Fruit fly (Drosophila melanogaster) whole organism, embryonic: ENCODE data around the gene sti.

Experiments used
- CG10543 ChIP-seq: fragments of 200-800 bp; sonication (Bioruptor generic); optimal IDR thresholded peaks from 3 replicates; lab custom pipeline; 2017; ENCODE audit warnings: missing biosample characterization, mild to moderate bottlenecking, missing genetic modification characterization, moderate library complexity
- CG11560 ChIP-seq: fragments of 200-800 bp; sonication (Bioruptor generic); IDR thresholded peaks from 3 replicates; pipeline ENCODE4 v1.3.6; 2022; ENCODE audit warnings: missing biosample characterization, missing genetic modification characterization
- CG11695 ChIP-seq: fragments of 200-800 bp; sonication (Bioruptor generic); IDR thresholded peaks from 3 replicates; pipeline ENCODE4 v1.3.6; 2022; ENCODE audit warnings: missing biosample characterization, missing genetic modification characterization
- CG12659 ChIP-seq: fragments of 200-800 bp; sonication (Bioruptor generic); optimal IDR thresholded peaks from 3 replicates; lab custom pipeline; 2017; ENCODE audit warnings: mild to moderate bottlenecking, missing biosample characterization, missing genetic modification reagents, missing genetic modification characterization
- CG13624 ChIP-seq: fragments of 200-800 bp; sonication (Bioruptor generic); optimal IDR thresholded peaks from 2 replicates; lab custom pipeline; 2016; ENCODE audit warnings: missing biosample characterization, missing genetic modification characterization
- CG13775 ChIP-seq: fragments of 200-800 bp; sonication (Bioruptor generic); optimal IDR thresholded peaks from 3 replicates; lab custom pipeline; 2017; ENCODE audit warnings: missing biosample characterization, mild to moderate bottlenecking, missing genetic modification characterization
- CG15601 ChIP-seq: fragments of 200-800 bp; sonication (Bioruptor generic); optimal IDR thresholded peaks from 3 replicates; lab custom pipeline; 2019; ENCODE audit warnings: missing biosample characterization, mild to moderate bottlenecking, missing genetic modification characterization, moderate library complexity
- CG1603 ChIP-seq: fragments of 200-800 bp; sonication (Bioruptor generic); optimal IDR thresholded peaks from 2 replicates; lab custom pipeline; 2019; ENCODE audit warnings: missing biosample characterization, mild to moderate bottlenecking, missing genetic modification characterization, moderate library complexity
- CG16779 ChIP-seq: fragments of 200-800 bp; sonication (Bioruptor generic); IDR thresholded peaks from 2 replicates; pipeline ENCODE4 v1.3.6; 2022; ENCODE audit warnings: missing biosample characterization, missing genetic modification characterization
- CG17912 ChIP-seq: fragments of 200-800 bp; sonication (Bioruptor generic); optimal IDR thresholded peaks from 2 replicates; lab custom pipeline; 2018; ENCODE audit warnings: missing biosample characterization, mild to moderate bottlenecking, missing genetic modification characterization
- CG18599 ChIP-seq: fragments of 200-800 bp; sonication (Bioruptor generic); optimal IDR thresholded peaks from 3 replicates; lab custom pipeline; 2017; ENCODE audit warnings: missing biosample characterization, missing genetic modification characterization, mild to moderate bottlenecking, moderate library complexity, missing genetic modification reagents
- CG3065 ChIP-seq: fragments of 200-800 bp; sonication (Bioruptor generic); optimal IDR thresholded peaks from 2 replicates; lab custom pipeline; 2016; ENCODE audit warnings: missing biosample characterization, missing genetic modification characterization
- CG4328 ChIP-seq: fragments of 200-800 bp; sonication (Bioruptor generic); optimal IDR thresholded peaks from 3 replicates; lab custom pipeline; 2017; ENCODE audit warnings: missing biosample characterization, missing genetic modification reagents, missing genetic modification characterization
- CG4820 ChIP-seq: fragments of 200-800 bp; sonication (Bioruptor generic); optimal IDR thresholded peaks from 3 replicates; lab custom pipeline; 2016; ENCODE audit warnings: missing biosample characterization, missing genetic modification characterization
- CG6272 ChIP-seq: fragments of 200-800 bp; sonication (Bioruptor generic); IDR thresholded peaks from 2 replicates; pipeline ENCODE4 v1.3.6; 2022; ENCODE audit warnings: missing biosample characterization, missing genetic modification characterization
- CG7745 ChIP-seq: fragments of 200-800 bp; sonication (Bioruptor generic); optimal IDR thresholded peaks from 2 replicates; lab custom pipeline; 2018; ENCODE audit warnings: missing biosample characterization, mild to moderate bottlenecking, missing genetic modification characterization, moderate library complexity
- CG7786 ChIP-seq: fragments of 200-800 bp; sonication (Bioruptor generic); optimal IDR thresholded peaks from 2 replicates; lab custom pipeline; 2016; ENCODE audit warnings: missing biosample characterization, missing genetic modification characterization
- CG8478 ChIP-seq: fragments of >200 bp; optimal IDR thresholded peaks from 2 replicates; lab custom pipeline; 2018
- CG9437 ChIP-seq: fragments of 200-800 bp; sonication (Bioruptor generic); optimal IDR thresholded peaks from 2 replicates; lab custom pipeline; 2018; ENCODE audit warnings: missing biosample characterization, mild to moderate bottlenecking, missing genetic modification characterization
- CG9609 ChIP-seq: fragments of 200-800 bp; sonication (Bioruptor generic); optimal IDR thresholded peaks from 3 replicates; lab custom pipeline; 2016; ENCODE audit warnings: missing biosample characterization, missing genetic modification characterization
- Camta ChIP-seq: fragments of 200-800 bp; sonication (Bioruptor generic); optimal IDR thresholded peaks from 2 replicates; lab custom pipeline; 2016; ENCODE audit warnings: missing biosample characterization, missing genetic modification characterization
- HmgD ChIP-seq: fragments of 200-800 bp; sonication (Bioruptor generic); optimal IDR thresholded peaks from 3 replicates; lab custom pipeline; 2016; ENCODE audit warnings: missing biosample characterization, missing genetic modification characterization
- HmgZ ChIP-seq: fragments of 200-800 bp; sonication (Bioruptor generic); optimal IDR thresholded peaks from 2 replicates; lab custom pipeline; 2018; ENCODE audit warnings: missing biosample characterization, mild to moderate bottlenecking, missing genetic modification characterization
- MESR4 ChIP-seq: fragments of 200-800 bp; sonication (Bioruptor generic); optimal IDR thresholded peaks from 2 replicates; lab custom pipeline; 2018; ENCODE audit warnings: missing biosample characterization, mild to moderate bottlenecking, missing genetic modification characterization, moderate library complexity
- Meics ChIP-seq: fragments of 200-800 bp; sonication (Bioruptor generic); optimal IDR thresholded peaks from 2 replicates; lab custom pipeline; 2017; ENCODE audit warnings: missing biosample characterization, mild to moderate bottlenecking, missing genetic modification characterization
- NC2β ChIP-seq: fragments of 200-800 bp; sonication (Bioruptor generic); optimal IDR thresholded peaks from 2 replicates; lab custom pipeline; 2016; ENCODE audit warnings: missing biosample characterization, missing genetic modification characterization
- Opbp ChIP-seq: fragments of 200-800 bp; sonication (Bioruptor generic); IDR thresholded peaks from 3 replicates; pipeline ENCODE4 v1.3.6; 2022; ENCODE audit warnings: missing biosample characterization, missing genetic modification characterization; ENCODE audit not compliant: partially characterized antibody
- Xrp1 ChIP-seq: fragments of 200-800 bp; sonication (Bioruptor generic); IDR thresholded peaks from 2 replicates; pipeline ENCODE4 v1.3.6; 2022; ENCODE audit warnings: missing biosample characterization, missing genetic modification characterization
- YL-1 ChIP-seq: fragments of 200-800 bp; sonication (Bioruptor generic); optimal IDR thresholded peaks from 3 replicates; lab custom pipeline; 2017; ENCODE audit warnings: missing biosample characterization, mild to moderate bottlenecking, missing genetic modification characterization
- az2 ChIP-seq: fragments of 200-800 bp; sonication (Bioruptor generic); optimal IDR thresholded peaks from 3 replicates; lab custom pipeline; 2016; ENCODE audit warnings: missing biosample characterization, missing genetic modification characterization
- bowl ChIP-seq: fragments of 200-800 bp; sonication (Bioruptor generic); IDR thresholded peaks from 2 replicates; pipeline ENCODE4 v1.3.6; 2022; ENCODE audit warnings: missing biosample characterization, missing genetic modification characterization
- crc ChIP-seq: fragments of 200-800 bp; sonication (Bioruptor generic); optimal IDR thresholded peaks from 2 replicates; lab custom pipeline; 2016; ENCODE audit warnings: missing biosample characterization, missing genetic modification characterization
- da ChIP-seq: fragments of 200-800 bp; sonication (Bioruptor generic); optimal IDR thresholded peaks from 2 replicates; lab custom pipeline; 2016; ENCODE audit warnings: missing biosample characterization, missing genetic modification characterization
- dmrt99B ChIP-seq: fragments of 200-800 bp; sonication (Bioruptor generic); optimal IDR thresholded peaks from 2 replicates; lab custom pipeline; 2018; ENCODE audit warnings: missing biosample characterization, mild to moderate bottlenecking, missing genetic modification characterization, moderate library complexity
- emc ChIP-seq: fragments of 200-800 bp; sonication (Bioruptor generic); optimal IDR thresholded peaks from 2 replicates; lab custom pipeline; 2016; ENCODE audit warnings: missing biosample characterization, missing genetic modification characterization
- en ChIP-seq: fragments of 200-800 bp; sonication (Bioruptor generic); optimal IDR thresholded peaks from 2 replicates; lab custom pipeline; 2016; ENCODE audit warnings: missing biosample characterization, missing genetic modification characterization
- ind ChIP-seq: fragments of 200-800 bp; sonication (Bioruptor generic); optimal IDR thresholded peaks from 3 replicates; lab custom pipeline; 2016; ENCODE audit warnings: missing biosample characterization, missing genetic modification characterization
- ken ChIP-seq: fragments of 200-800 bp; sonication (Bioruptor generic); IDR thresholded peaks from 3 replicates; pipeline ENCODE4 v1.3.6; 2022; ENCODE audit warnings: missing biosample characterization, missing genetic modification characterization
- lab ChIP-seq: fragments of 200-800 bp; sonication (Bioruptor generic); optimal IDR thresholded peaks from 3 replicates; lab custom pipeline; 2017; ENCODE audit warnings: missing biosample characterization, missing genetic modification characterization, mild to moderate bottlenecking, moderate library complexity, missing genetic modification reagents
- lbe ChIP-seq: fragments of 200-800 bp; sonication (Bioruptor generic); optimal IDR thresholded peaks from 2 replicates; lab custom pipeline; 2016; ENCODE audit warnings: missing biosample characterization, mild to moderate bottlenecking, missing genetic modification characterization
- onecut ChIP-seq: fragments of 200-800 bp; sonication (Bioruptor generic); IDR thresholded peaks from 2 replicates; pipeline ENCODE4 v1.3.6; 2022; ENCODE audit warnings: missing biosample characterization, missing genetic modification characterization
- p53 ChIP-seq: fragments of 200-800 bp; sonication (Bioruptor generic); optimal IDR thresholded peaks from 2 replicates; lab custom pipeline; 2016; ENCODE audit warnings: missing biosample characterization, missing genetic modification characterization
- pb ChIP-seq: fragments of 200-800 bp; sonication (Bioruptor generic); optimal IDR thresholded peaks from 3 replicates; lab custom pipeline; 2016; ENCODE audit warnings: missing biosample characterization, missing genetic modification characterization
- prd ChIP-seq, 3 experiments: fragments of >200 bp in 2 of 3; fragments of 200-800 bp in 1 of 3; sonication (Bioruptor generic) in 1 of 3; optimal IDR thresholded peaks in 2 of 3; IDR thresholded peaks in 1 of 3; 2 replicates in 2 of 3; 3 replicates in 1 of 3; pipeline versions ENCODE4 v1.3.6 to Lab custom; 2017 to 2022; ENCODE audit warnings: missing biosample characterization in 1 of 3, missing genetic modification characterization in 1 of 3
- pum ChIP-seq: fragments of 200-800 bp; sonication (Bioruptor generic); optimal IDR thresholded peaks from 2 replicates; lab custom pipeline; 2016; ENCODE audit warnings: missing biosample characterization, missing genetic modification characterization
- scrt ChIP-seq: fragments of 200-800 bp; sonication (Bioruptor generic); optimal IDR thresholded peaks from 2 replicates; lab custom pipeline; 2018; ENCODE audit warnings: missing biosample characterization, mild to moderate bottlenecking, missing genetic modification characterization, moderate library complexity
- sens-2 ChIP-seq: fragments of 200-800 bp; sonication (Bioruptor generic); IDR thresholded peaks from 2 replicates; pipeline ENCODE4 v1.3.6; 2022; ENCODE audit warnings: missing biosample characterization, missing genetic modification characterization
- sna ChIP-seq: fragments of 200-800 bp; sonication (Bioruptor generic); IDR thresholded peaks from 2 replicates; pipeline ENCODE4 v1.3.6; 2022; ENCODE audit warnings: missing biosample characterization, missing genetic modification characterization; ENCODE audit not compliant: partially characterized antibody
- stwl ChIP-seq: fragments of 200-800 bp; sonication (Bioruptor generic); optimal IDR thresholded peaks from 3 replicates; lab custom pipeline; 2018; ENCODE audit warnings: missing biosample characterization, mild to moderate bottlenecking, missing genetic modification characterization, moderate library complexity
- vfl ChIP-seq: fragments of 200-800 bp; sonication (Bioruptor generic); optimal IDR thresholded peaks from 2 replicates; lab custom pipeline; 2016; ENCODE audit warnings: missing biosample characterization, missing genetic modification characterization

The sti gene

dm6 chr3L:12526433-12527113 is 12.0 kb upstream of the sti start, which contains the start of gene eIF2beta (continued):
- peak; percentile 3 for TF ChIP-seq NC2β (GFP tag; lab: Kevin White, UChicago)
- TF ChIP-seq Camta (GFP tag; lab: Kevin White, UChicago) = peak; percentile 15
- TF ChIP-seq az2 (GFP tag; lab: Kevin White, UChicago) = peak; percentile 49
- TF ChIP-seq pum (GFP tag; lab: Kevin White, UChicago) = no peak
- TF ChIP-seq crc (GFP tag; lab: Kevin White, UChicago) = peak; percentile 37
- TF ChIP-seq CG13775 (GFP tag; lab: Kevin White, UChicago) = peak; percentile 38
- TF ChIP-seq CG9437 (GFP tag; lab: Kevin White, UChicago) = no peak
- TF ChIP-seq CG7786 = no peak
- TF ChIP-seq MESR4 (GFP tag; lab: Kevin White, UChicago) = peak; percentile 98
- no peak for TF ChIP-seq ken (GFP tag; lab: Robert Waterston, UW)
- no peak for TF ChIP-seq CG18599 (GFP tag; lab: Kevin White, UChicago)
- no peak for TF ChIP-seq p53 (GFP tag; lab: Kevin White, UChicago)
- no peak for TF ChIP-seq CG9609 (GFP tag; lab: Kevin White, UChicago)
- peak; percentile 53 for TF ChIP-seq onecut (GFP tag; lab: Robert Waterston, UW)
- TF ChIP-seq dmrt99B (tag; lab: Kevin White, UChicago) = peak; percentile 54
- TF ChIP-seq vfl (GFP tag; lab: Kevin White, UChicago) = no peak
- TF ChIP-seq Opbp (GFP tag; lab: Robert Waterston, UW) = no peak
- TF ChIP-seq HmgZ (tag; lab: Kevin White, UChicago) = no peak
- TF ChIP-seq CG8478 (lab: Kevin White, UChicago) = no peak
- TF ChIP-seq CG17912 (GFP tag; lab: Kevin White, UChicago) = peak; percentile 49
- TF ChIP-seq Meics (GFP tag; lab: Kevin White, UChicago) = peak; percentile 64
- TF ChIP-seq CG16779 (GFP tag; lab: Robert Waterston, UW) = no peak
- TF ChIP-seq YL-1 = peak; percentile 97
- no peak for TF ChIP-seq sna
- peak; percentile 73 for TF ChIP-seq lbe (GFP tag; lab: Kevin White, UChicago)
- TF ChIP-seq Xrp1 (GFP tag; lab: Robert Waterston, UW) = peak; percentile 24; the same call in 1 of the 2 replicates
- peak; percentile 52 for TF ChIP-seq CG15601 (tag; lab: Kevin White, UChicago)
- peak; percentile 46 for TF ChIP-seq stwl (tag; lab: Kevin White, UChicago)
- TF ChIP-seq CG6272 (GFP tag; lab: Robert Waterston, UW) = no peak
- peak; percentile 11 for TF ChIP-seq scrt (GFP tag; lab: Kevin White, UChicago)
- no peak for TF ChIP-seq CG7745
- TF ChIP-seq CG1603 (tag; lab: Kevin White, UChicago) = peak; percentile 37

- peak; percentile 95 for TF ChIP-seq CG12659 (GFP tag; lab: Kevin White, UChicago)
- peak; percentile 30 for TF ChIP-seq pb (GFP tag; lab: Kevin White, UChicago)
- TF ChIP-seq CG4328 (GFP tag; lab: Kevin White, UChicago) = peak; percentile 74
- no peak for TF ChIP-seq HmgD (GFP tag; lab: Kevin White, UChicago)
- no peak for TF ChIP-seq prd (optimal IDR thresholded peaks at IDR 0.05; lab: Kevin White, UChicago)
- peak; percentile 97 for TF ChIP-seq prd (GFP tag; IDR thresholded peaks at IDR 0.05; lab: Robert Waterston, UW)
- peak; percentile 78; the same call in 2 of the 3 replicates for TF ChIP-seq CG11560 (tag; lab: Robert Waterston, UW)
- peak; percentile 7 for TF ChIP-seq en (GFP tag; lab: Kevin White, UChicago)
- TF ChIP-seq lab = peak; percentile 96
- peak; percentile 90 for TF ChIP-seq ind (GFP tag; lab: Kevin White, UChicago)
- peak; percentile 81 for TF ChIP-seq CG10543 (GFP tag; lab: Kevin White, UChicago)
- peak; percentile 11 for TF ChIP-seq da
- peak; percentile 92 for TF ChIP-seq CG11695 (GFP tag; lab: Robert Waterston, UW)
- TF ChIP-seq CG13624 = peak; percentile 85
- peak; percentile 76 for TF ChIP-seq bowl (GFP tag; lab: Robert Waterston, UW)
- TF ChIP-seq CG3065 (GFP tag; lab: Kevin White, UChicago) = peak; percentile 65
- TF ChIP-seq sens-2 = peak; percentile 82; the same call in 1 of the 2 replicates
- TF ChIP-seq CG4820 (GFP tag; lab: Kevin White, UChicago) = peak; percentile 86
- peak; percentile 78 for TF ChIP-seq emc
Measured at dm6 chr3L:12523941-12524340, 9.3 kb upstream of the sti start, which contains the start of the genes ver and Gcn5. Gene ver (plus strand): TSS chr3L:12523987. Gene Gcn5 (minus strand): TSS chr3L:12524014.
